Fruit fly (Drosophila melanogaster) whole organism, adult: ENCODE results near the gene Dref.

Experiments used
- CG11617 ChIP-seq: fragments of 200-800 bp; sonication (Bioruptor generic); optimal IDR thresholded peaks from 2 replicates; lab custom pipeline; 2017; ENCODE audit warnings: mild to moderate bottlenecking, missing biosample characterization, missing genetic modification reagents, missing genetic modification characterization
- CG12768 ChIP-seq: fragments of 200-800 bp; sonication (Bioruptor generic); optimal IDR thresholded peaks from 2 replicates; lab custom pipeline; 2017; ENCODE audit warnings: missing biosample characterization, missing genetic modification characterization, mild to moderate bottlenecking, moderate library complexity, missing genetic modification reagents
- CG14711 ChIP-seq: fragments of 200-800 bp; sonication (Bioruptor generic); optimal IDR thresholded peaks from 2 replicates; lab custom pipeline; 2018; ENCODE audit warnings: missing biosample characterization, mild to moderate bottlenecking, missing genetic modification characterization, moderate library complexity
- CG1620 ChIP-seq: fragments of 200-800 bp; sonication (Bioruptor generic); optimal IDR thresholded peaks from 2 replicates; lab custom pipeline; 2016; ENCODE audit warnings: missing biosample characterization, missing genetic modification characterization
- CG33017 ChIP-seq: fragments of 200-800 bp; sonication (Bioruptor generic); optimal IDR thresholded peaks from 2 replicates; lab custom pipeline; 2018; ENCODE audit warnings: missing biosample characterization, mild to moderate bottlenecking, missing genetic modification characterization, moderate library complexity
- CG5204 ChIP-seq: fragments of 200-800 bp; sonication (Bioruptor generic); optimal IDR thresholded peaks from 2 replicates; lab custom pipeline; 2016; ENCODE audit warnings: missing biosample characterization, missing genetic modification characterization
- CG7045 ChIP-seq: fragments of 200-800 bp; sonication (Bioruptor generic); optimal IDR thresholded peaks from 2 replicates; lab custom pipeline; 2017; ENCODE audit warnings: missing biosample characterization, mild to moderate bottlenecking, missing genetic modification characterization
- CG7101 ChIP-seq: fragments of 200-800 bp; sonication (Bioruptor generic); optimal IDR thresholded peaks from 2 replicates; lab custom pipeline; 2018; ENCODE audit warnings: missing biosample characterization, mild to moderate bottlenecking, missing genetic modification characterization, moderate library complexity
- Clk ChIP-seq: fragments of 200-800 bp; sonication (Bioruptor generic); optimal IDR thresholded peaks from 2 replicates; lab custom pipeline; 2017; ENCODE audit warnings: missing biosample characterization, missing genetic modification characterization
- Crg-1 ChIP-seq: fragments of 200-800 bp; sonication (Bioruptor generic); optimal IDR thresholded peaks from 2 replicates; lab custom pipeline; 2016; ENCODE audit warnings: missing biosample characterization, missing genetic modification characterization
- Hr96 ChIP-seq: fragments of 200-800 bp; sonication (Bioruptor generic); optimal IDR thresholded peaks from 2 replicates; lab custom pipeline; 2016; ENCODE audit warnings: missing biosample characterization, missing genetic modification characterization
- Mnt ChIP-seq: fragments of 200-800 bp; sonication (Bioruptor generic); optimal IDR thresholded peaks from 2 replicates; lab custom pipeline; 2016; ENCODE audit warnings: missing biosample characterization, mild to moderate bottlenecking, missing genetic modification characterization
- bab1 ChIP-seq: fragments of 200-800 bp; sonication (Bioruptor generic); optimal IDR thresholded peaks from 3 replicates; lab custom pipeline; 2019; ENCODE audit warnings: missing biosample characterization, mild to moderate bottlenecking, missing genetic modification characterization, moderate library complexity
- cic ChIP-seq: fragments of 200-800 bp; sonication (Bioruptor generic); optimal IDR thresholded peaks from 2 replicates; lab custom pipeline; 2017; ENCODE audit warnings: missing biosample characterization, mild to moderate bottlenecking, missing genetic modification characterization, moderate library complexity
- cnc ChIP-seq, 2 experiments: fragments of >200 bp; optimal IDR thresholded peaks; 2 replicates each; lab custom pipeline; 2017
- kay ChIP-seq: fragments of 200-800 bp; sonication (Bioruptor generic); peaks from one replicate; lab custom pipeline; 2016; ENCODE audit warnings: missing biosample characterization, missing genetic modification characterization, borderline replicate concordance
- ovo ChIP-seq: fragments of 200-800 bp; sonication (Bioruptor generic); optimal IDR thresholded peaks from 2 replicates; lab custom pipeline; 2016; ENCODE audit warnings: missing biosample characterization, missing genetic modification characterization
- pad ChIP-seq: fragments of 200-800 bp; sonication (Bioruptor generic); optimal IDR thresholded peaks from 3 replicates; lab custom pipeline; 2017; ENCODE audit warnings: missing biosample characterization, missing genetic modification characterization, mild to moderate bottlenecking, moderate library complexity, missing genetic modification reagents
- tj ChIP-seq: fragments of 200-800 bp; sonication (Bioruptor generic); optimal IDR thresholded peaks from 3 replicates; lab custom pipeline; 2017; ENCODE audit warnings: missing biosample characterization, mild to moderate bottlenecking, missing genetic modification characterization, moderate library complexity
- toe ChIP-seq: fragments of 200-800 bp; sonication (Bioruptor generic); optimal IDR thresholded peaks from 2 replicates; lab custom pipeline; 2016; ENCODE audit warnings: missing biosample characterization, missing genetic modification characterization

The Dref gene

DNA sequence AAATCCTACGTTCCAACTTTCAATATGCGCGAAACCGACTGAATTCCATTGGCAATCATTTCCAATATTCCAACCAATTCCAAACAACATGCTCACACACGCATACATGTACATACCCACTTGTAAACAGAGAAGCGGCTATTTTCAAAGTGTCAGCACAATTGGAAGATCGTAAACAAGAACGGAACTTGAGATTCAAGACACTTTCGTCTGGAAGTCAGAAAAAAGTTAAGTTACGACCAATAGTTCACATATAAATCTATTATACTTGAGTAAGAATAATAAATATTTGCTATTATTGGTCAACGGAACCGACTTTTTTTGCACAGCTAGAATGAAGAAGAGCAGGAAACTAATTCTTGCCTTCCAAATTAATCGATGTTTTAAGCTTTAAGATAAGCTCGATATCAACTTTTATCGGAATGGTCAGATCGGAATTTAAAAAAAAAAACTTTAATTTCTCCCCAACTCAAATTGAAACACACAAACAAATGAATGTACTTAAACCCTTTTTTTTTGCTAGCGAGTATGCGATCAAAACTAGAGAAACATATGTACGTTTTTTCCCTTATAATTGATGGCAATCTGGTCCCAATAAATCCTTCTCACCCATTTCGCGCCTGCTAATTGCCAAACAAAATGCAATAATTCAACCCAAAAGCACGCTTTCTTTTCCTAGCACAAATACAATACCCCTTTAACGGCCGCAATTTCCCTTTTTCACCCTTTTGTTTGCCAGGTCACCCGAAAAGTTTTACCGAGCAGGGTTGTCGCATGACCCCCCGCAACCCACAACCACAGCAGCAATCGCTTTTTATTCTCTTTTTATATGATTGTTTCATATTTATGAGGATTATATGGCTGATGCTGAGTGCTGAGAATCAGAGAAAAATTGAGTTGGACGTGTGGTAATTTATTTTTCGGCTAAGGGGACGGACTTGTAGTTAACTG lies 35.7 kb upstream of the Dref start, which contains the start of the genes CG31875 and SoYb:
Gene CG31875 (minus strand): TSS at position 329 of the 951 bp plus-strand sequence.
Gene SoYb (minus strand): TSS at position 329 of the 951 bp plus-strand sequence.
- no peak for TF ChIP-seq CG7045 (GFP tag; lab: Kevin White, UChicago)
- TF ChIP-seq Hr96 (GFP tag; lab: Kevin White, UChicago): no peak
- no peak for TF ChIP-seq pad (GFP tag; lab: Kevin White, UChicago)
- peak; percentile 58 for TF ChIP-seq CG14711 (tag; lab: Kevin White, UChicago)
- no peak for TF ChIP-seq ovo
- no peak for TF ChIP-seq Mnt
- TF ChIP-seq CG7101: no peak
- no peak for TF ChIP-seq cic (GFP tag; lab: Kevin White, UChicago)
- no peak for TF ChIP-seq CG5204 (GFP tag; lab: Kevin White, UChicago)
- peak; percentile 94 for TF ChIP-seq tj (GFP tag; lab: Kevin White, UChicago)
- no peak for TF ChIP-seq CG1620 (GFP tag; lab: Kevin White, UChicago)
- no peak for TF ChIP-seq CG33017 (tag; lab: Kevin White, UChicago)
- TF ChIP-seq CG11617 (GFP tag; lab: Kevin White, UChicago): no peak
- no peak for TF ChIP-seq cnc (optimal IDR thresholded peaks at IDR 0.05; lab: Kevin White, UChicago)
- peak; percentile 5 for TF ChIP-seq kay (GFP tag; lab: Kevin White, UChicago)
- no peak for TF ChIP-seq Clk (GFP tag; lab: Kevin White, UChicago)
- TF ChIP-seq Crg-1: no peak
- TF ChIP-seq bab1 (GFP tag; lab: Kevin White, UChicago): peak; percentile 64
- TF ChIP-seq CG12768 (GFP tag; lab: Kevin White, UChicago): no peak
- TF ChIP-seq toe: no peak

DNA sequence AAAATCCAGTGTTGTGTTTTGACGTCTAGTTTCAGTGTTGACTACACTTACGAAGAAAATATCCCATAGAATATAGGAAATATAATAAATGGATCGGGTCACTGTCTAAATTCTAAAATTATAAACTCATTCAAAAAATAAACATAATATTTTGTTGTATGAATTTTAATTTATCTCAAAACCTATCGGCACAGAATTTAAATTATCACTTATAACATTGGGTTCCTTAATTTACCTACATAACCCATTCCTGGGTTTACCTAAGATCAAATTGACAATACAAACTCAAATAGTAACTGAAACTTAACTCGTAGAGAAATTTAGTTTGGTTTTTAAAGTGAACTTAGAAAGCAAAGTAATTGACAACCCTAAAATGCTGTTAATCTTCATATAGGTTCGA lies 29.5 kb upstream of the Dref start:
- TF ChIP-seq tj (GFP tag; lab: Kevin White, UChicago): no peak
- TF ChIP-seq CG11617 (GFP tag; lab: Kevin White, UChicago): peak; percentile 14

DNA sequence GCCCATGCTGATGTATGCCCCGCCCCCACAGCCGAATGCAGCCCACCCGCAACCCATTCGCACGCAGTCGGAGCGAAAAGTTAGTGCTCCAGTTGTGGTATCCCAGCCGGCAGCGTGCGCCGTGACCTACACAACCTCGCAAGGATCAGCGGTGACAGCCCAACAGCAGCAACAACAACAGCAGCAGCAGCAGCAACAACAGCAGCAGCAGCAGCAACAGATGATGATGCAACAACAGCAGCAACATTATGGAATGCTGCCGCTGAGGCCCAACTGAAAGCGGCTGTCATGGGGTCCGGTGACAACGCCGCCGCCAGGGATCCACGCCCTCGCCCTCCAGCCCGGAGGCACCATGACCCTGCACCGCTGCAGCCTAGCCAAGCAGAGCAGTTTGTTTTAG lies 27.4 kb upstream of the Dref start:
- TF ChIP-seq CG11617 (GFP tag; lab: Kevin White, UChicago): no peak
- TF ChIP-seq cnc (optimal IDR thresholded peaks at IDR 0.05; lab: Kevin White, UChicago): no peak
- no peak for TF ChIP-seq tj (GFP tag; lab: Kevin White, UChicago)
- TF ChIP-seq CG33017 (tag; lab: Kevin White, UChicago): no peak
- no peak for TF ChIP-seq Crg-1

DNA sequence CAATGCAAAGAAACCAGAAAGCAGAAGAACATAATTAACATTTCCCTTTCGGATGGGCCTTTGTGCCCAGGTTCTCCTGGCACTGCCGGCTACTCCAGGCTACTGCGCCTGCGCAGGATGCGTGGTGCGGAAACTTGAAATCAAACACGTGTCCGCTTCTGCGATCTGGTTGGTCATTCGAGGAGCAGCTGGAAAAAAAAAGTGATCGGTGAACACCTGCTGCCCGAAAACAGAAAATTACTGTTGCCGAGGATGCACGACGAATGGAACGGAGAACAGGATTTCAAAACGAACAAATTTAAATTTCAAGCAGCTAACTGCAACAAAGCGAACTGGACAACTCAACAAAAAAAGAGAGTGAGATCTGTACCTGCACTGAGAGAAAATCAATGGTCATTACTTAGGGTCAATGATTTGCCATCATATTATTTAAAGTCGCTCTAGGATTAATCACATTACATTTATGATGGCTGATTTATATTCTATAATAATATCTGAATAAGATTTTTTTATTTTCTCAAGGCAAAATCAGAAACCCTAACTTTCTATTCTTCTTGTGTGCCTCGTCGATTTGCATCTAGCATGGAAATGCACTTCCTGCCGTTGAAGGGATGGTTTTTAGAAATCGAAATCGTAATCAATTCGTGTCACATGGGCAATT lies 22.9 kb upstream of the Dref start:
- TF ChIP-seq toe (no peak), Crg-1 (no peak), cic (GFP tag; lab: Kevin White, UChicago) (no peak), kay (GFP tag; lab: Kevin White, UChicago) (no peak), Clk (GFP tag; lab: Kevin White, UChicago) (no peak), CG7045 (GFP tag; lab: Kevin White, UChicago) (no peak), ovo (no peak), CG7101 (no peak), CG33017 (tag; lab: Kevin White, UChicago) (no peak), Mnt (no peak)

DNA sequence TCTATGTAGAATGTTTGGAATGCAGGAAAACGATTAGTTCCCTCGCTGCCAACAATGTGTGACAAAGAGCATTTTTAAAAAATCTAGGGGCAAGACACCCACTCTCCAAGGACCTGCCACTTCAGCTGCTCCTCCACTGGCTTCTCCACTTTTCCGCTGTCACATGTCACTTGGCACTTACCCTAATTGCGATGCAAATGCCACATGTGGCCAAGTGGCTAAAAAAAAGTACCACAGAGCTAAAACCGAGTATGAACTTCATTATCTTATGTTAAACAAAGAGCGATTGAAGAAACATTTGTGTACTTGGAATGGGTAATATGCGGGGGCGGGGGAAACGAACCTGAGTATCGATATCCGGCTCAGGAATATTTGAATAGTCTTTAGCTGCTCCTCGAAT lies 22.2 kb upstream of the Dref start:
- TF ChIP-seq CG12768 (GFP tag; lab: Kevin White, UChicago) (no peak), ovo (no peak), cic (GFP tag; lab: Kevin White, UChicago) (no peak), CG14711 (tag; lab: Kevin White, UChicago) (no peak), kay (GFP tag; lab: Kevin White, UChicago) (no peak), pad (GFP tag; lab: Kevin White, UChicago) (no peak), CG33017 (tag; lab: Kevin White, UChicago) (no peak)

DNA sequence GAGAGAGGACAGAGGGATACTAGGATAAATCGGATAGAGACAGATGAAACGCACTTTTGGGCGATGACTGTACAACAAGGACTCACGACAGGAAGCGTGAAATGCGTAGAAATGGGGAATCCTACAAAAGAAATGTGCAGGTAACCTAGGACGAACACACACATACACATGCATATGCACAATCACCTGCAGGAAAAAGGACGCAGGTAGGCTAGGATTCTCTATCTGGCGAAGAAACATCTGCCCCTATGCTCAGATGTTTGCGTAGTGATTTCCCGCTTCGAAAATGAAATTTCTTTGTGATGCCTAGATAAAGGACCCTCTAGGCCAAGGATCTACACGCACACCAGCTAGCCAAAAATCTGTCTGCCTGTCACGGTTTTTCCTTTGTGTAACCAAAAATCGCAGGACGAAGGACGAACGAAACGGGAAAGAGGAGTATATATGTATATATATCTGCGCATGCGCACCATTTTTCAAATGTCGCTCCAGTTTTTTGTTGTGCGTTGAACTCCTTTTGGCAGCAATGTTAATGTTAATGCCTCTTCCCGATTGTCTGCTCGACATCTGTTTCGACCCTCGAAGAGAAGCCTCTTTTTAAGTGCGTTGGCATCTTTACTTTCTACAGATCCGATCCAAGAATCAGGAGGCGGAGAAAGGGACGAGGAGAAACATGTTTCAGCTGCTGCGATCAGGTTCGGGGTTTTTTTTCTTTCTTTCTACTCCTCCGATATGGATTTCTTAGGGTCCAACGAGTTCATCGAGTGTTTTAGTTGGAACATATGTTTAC lies 21.4 kb upstream of the Dref start:
- no peak for TF ChIP-seq cic (GFP tag; lab: Kevin White, UChicago)
